Worm (Caenorhabditis elegans): ENCODE results near the gene scl-13.

Gene scl-13

DNA sequence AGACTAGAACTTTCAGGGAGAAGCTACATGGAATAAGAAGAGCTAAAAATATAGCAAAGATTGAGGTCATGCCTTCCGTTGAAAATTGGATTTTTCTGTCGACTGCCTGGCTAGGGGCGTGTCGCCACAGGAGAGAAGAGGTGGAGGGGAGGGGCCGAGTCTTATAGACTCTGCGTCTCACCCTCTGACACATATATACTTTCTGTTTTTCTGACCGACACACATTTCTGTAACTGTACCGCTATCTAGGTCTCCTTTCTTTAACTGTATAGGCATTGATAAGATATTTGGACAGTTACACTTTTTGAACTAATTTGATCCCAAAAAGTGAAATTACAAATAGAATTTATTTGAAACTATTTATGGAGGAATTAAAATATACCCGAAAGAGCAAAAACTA, 30.0 kb upstream of the scl-13 start:
- TF ChIP-seq B0310.2 (tag; optimal IDR thresholded peaks at IDR 0.05) (no peak), tra-4 (tag; optimal IDR thresholded peaks at IDR 0.05) (no peak), flt-1 (GFP tag; IDR thresholded peaks at IDR 0.05) (no peak), hnd-1 (tag; optimal IDR thresholded peaks at IDR 0.05) (no peak), sea-1 (GFP tag; conservative IDR thresholded peaks at IDR 0.05) (no peak), aly-1 (tag; optimal IDR thresholded peaks at IDR 0.05) (no peak), scrt-1 (GFP tag; IDR thresholded peaks at IDR 0.05) (no peak), ceh-13 (GFP tag; optimal IDR thresholded peaks at IDR 0.05) (no peak), tbx-37 (GFP tag; conservative IDR thresholded peaks at IDR 0.05) (no peak), hmbx-1 (tag; optimal IDR thresholded peaks at IDR 0.05) (no peak), hmg-4 (GFP tag; optimal IDR thresholded peaks at IDR 0.05) (no peak), ceh-36 (tag; optimal IDR thresholded peaks at IDR 0.05) (no peak), ets-7 (tag; optimal IDR thresholded peaks at IDR 0.05) (no peak), tbx-11 (GFP tag; IDR thresholded peaks at IDR 0.05) (no peak), pes-1 (GFP tag; IDR thresholded peaks at IDR 0.05) (no peak), F13C5.2 (tag; optimal IDR thresholded peaks at IDR 0.05) (no peak)

DNA sequence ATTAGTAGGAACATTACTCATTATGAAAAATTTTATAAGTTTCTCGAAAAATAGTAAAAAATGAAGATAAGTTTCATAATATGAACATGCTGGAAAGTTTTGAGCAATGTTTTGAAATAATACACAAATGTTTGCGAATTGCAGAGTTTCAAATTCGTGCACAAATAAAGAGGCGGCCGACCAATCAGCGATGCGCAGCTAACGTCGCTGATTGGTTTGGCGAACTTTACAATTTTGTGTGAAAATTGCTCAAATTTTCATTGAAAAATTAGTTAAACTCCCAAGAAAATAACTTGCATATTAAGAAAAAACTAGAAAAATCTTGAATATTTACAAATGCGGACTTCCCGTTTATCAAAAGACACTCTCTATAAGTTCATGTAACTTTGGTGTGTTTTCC, 21.2 kb upstream of the scl-13 start:
- no peak for TF ChIP-seq ets-7 (tag; optimal IDR thresholded peaks at IDR 0.05)
- no peak for TF ChIP-seq tbx-37 (GFP tag; conservative IDR thresholded peaks at IDR 0.05)
- TF ChIP-seq pes-1 (GFP tag; IDR thresholded peaks at IDR 0.05): no peak
- no peak for TF ChIP-seq B0310.2 (tag; optimal IDR thresholded peaks at IDR 0.05)

DNA sequence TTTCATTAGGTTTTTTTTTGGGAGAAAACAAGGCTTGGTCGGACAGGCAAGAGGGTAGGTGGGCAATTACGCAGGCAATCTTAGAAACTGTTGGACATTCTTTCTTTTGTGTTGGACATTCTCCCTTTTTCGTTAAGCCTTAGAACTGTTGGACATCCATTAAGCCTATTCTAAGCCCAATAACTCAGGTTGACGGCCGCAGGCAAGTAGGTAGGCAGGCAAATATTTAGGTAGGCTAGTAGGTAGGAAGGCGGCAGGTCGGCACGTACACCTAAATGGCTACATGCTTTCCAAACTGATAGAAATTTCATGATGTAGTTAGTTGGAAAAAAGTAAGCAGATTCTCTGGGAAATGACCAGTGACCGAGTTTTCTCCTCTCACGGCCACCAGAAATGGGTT, 20.7 kb upstream of the scl-13 start:
- TF ChIP-seq tbx-37 (GFP tag; conservative IDR thresholded peaks at IDR 0.05): no peak
- no peak for TF ChIP-seq ama-1 (optimal IDR thresholded peaks at IDR 0.05)
- TF ChIP-seq flt-1 (GFP tag; IDR thresholded peaks at IDR 0.05): no peak

DNA sequence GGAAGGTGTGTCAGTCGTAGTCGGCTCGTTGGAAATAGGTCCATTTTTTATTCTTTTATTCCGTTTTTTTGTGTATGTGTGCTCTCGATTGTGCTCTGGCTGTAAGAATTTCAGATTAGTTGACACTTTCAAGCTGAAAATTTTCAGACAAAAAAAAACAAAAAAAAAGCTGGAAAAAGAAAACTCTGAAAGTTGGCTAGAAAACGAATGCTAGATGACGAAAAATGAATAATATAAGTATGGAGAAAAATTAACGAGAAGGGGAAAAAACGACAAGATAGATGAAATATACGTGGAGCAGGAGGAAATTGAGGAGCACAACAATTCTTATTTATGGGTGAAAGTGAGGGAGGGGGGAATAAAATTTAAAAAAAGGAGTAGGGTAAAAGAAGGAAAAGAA, 20.2 kb upstream of the scl-13 start, which contains the start of gene H10D18.5:
H10D18.5 (minus strand) TSS at position 101 of the 400 bp plus-strand sequence.
- TF ChIP-seq flt-1 (GFP tag; IDR thresholded peaks at IDR 0.05) (no peak), ceh-13 (GFP tag; optimal IDR thresholded peaks at IDR 0.05) (no peak), tra-4 (tag; optimal IDR thresholded peaks at IDR 0.05) (no peak), B0310.2 (tag; optimal IDR thresholded peaks at IDR 0.05) (no peak), hmg-4 (GFP tag; optimal IDR thresholded peaks at IDR 0.05) (no peak), tbx-11 (GFP tag; IDR thresholded peaks at IDR 0.05) (no peak), hnd-1 (tag; optimal IDR thresholded peaks at IDR 0.05) (no peak), hmbx-1 (tag; optimal IDR thresholded peaks at IDR 0.05) (no peak), pes-1 (GFP tag; IDR thresholded peaks at IDR 0.05) (no peak), ama-1 (optimal IDR thresholded peaks at IDR 0.05) (no peak), F13C5.2 (tag; optimal IDR thresholded peaks at IDR 0.05) (no peak), scrt-1 (GFP tag; IDR thresholded peaks at IDR 0.05) (no peak), ceh-36 (tag; optimal IDR thresholded peaks at IDR 0.05) (no peak), tbx-37 (GFP tag; conservative IDR thresholded peaks at IDR 0.05) (no peak), ets-7 (tag; optimal IDR thresholded peaks at IDR 0.05) (no peak)

DNA sequence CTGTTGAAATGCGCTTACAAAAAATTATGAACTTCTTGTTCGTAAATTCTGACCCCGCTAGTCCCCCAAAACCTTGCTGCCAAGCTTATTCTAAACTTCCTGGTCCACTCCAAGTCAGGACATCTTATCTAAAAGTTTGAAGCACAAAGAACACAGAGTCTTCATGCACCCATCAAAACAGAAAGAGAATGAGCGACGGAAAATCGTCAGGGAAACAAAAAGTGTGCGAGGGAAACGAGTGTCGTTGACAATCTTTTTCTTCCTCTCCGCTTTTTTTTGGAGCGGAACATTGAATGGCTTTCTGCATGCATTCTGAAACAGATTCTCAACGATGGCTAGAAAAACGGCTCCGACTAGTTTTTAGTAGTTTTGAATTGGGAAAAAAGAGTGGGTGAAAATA, 13.7 kb upstream of the scl-13 start:
- TF ChIP-seq hmbx-1 (tag; optimal IDR thresholded peaks at IDR 0.05): no peak
- TF ChIP-seq ama-1 (optimal IDR thresholded peaks at IDR 0.05): no peak
- no peak for TF ChIP-seq scrt-1 (GFP tag; IDR thresholded peaks at IDR 0.05)
- TF ChIP-seq aly-1 (tag; optimal IDR thresholded peaks at IDR 0.05): no peak
- no peak for TF ChIP-seq ceh-13 (GFP tag; optimal IDR thresholded peaks at IDR 0.05)

DNA sequence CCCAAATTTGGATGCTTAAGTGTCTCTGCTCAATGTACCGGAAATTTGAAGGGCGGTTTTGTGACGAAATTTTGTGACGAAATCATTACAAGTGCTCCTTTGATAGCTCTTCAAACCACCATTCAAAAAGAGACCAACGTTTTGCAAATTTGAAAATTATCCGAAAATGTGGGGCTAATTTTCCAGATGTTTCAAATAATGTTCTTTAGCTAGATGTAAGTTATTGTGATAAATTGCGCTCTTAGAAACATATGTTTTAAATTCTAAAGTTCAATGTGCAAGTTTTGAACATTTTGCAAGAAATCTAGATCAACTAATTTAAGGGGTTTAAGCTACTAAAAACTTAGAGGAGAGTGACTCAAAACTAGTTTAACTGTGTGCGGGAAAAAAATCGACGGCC, 9.4 kb upstream of the scl-13 start:
- TF ChIP-seq ets-7 (tag; optimal IDR thresholded peaks at IDR 0.05) (no peak), hmbx-1 (tag; optimal IDR thresholded peaks at IDR 0.05) (no peak), hmg-4 (GFP tag; optimal IDR thresholded peaks at IDR 0.05) (no peak), scrt-1 (GFP tag; IDR thresholded peaks at IDR 0.05) (no peak), sea-1 (GFP tag; conservative IDR thresholded peaks at IDR 0.05) (no peak), ceh-13 (GFP tag; optimal IDR thresholded peaks at IDR 0.05) (no peak), B0310.2 (tag; optimal IDR thresholded peaks at IDR 0.05) (no peak), hnd-1 (tag; optimal IDR thresholded peaks at IDR 0.05) (no peak), flt-1 (GFP tag; IDR thresholded peaks at IDR 0.05) (no peak), aly-1 (tag; optimal IDR thresholded peaks at IDR 0.05) (no peak), tbx-37 (GFP tag; conservative IDR thresholded peaks at IDR 0.05) (no peak), ceh-36 (tag; optimal IDR thresholded peaks at IDR 0.05) (no peak), pes-1 (GFP tag; IDR thresholded peaks at IDR 0.05) (no peak), F13C5.2 (tag; optimal IDR thresholded peaks at IDR 0.05) (no peak), tbx-11 (GFP tag; IDR thresholded peaks at IDR 0.05) (no peak), ama-1 (optimal IDR thresholded peaks at IDR 0.05) (no peak), tra-4 (tag; optimal IDR thresholded peaks at IDR 0.05) (no peak)

DNA sequence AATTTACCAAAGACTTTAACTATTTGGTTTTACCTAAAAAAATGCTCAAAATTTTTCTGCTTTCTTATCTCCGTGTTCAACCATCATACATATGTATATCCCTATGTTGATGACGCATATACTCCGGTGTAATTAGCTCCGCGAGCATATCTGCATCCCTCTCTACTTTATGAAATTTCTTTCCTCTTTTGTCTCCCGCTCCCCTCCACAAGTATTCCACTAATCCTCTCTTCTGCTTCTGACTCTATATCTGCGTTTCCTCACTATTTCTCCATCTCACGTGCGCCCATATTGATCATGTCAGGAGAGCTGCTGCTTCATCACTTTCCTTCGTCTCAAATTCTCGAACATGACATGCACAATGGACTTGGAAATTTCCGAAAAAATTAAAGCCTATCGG, 3.5 kb upstream of the scl-13 start, which contains the start of gene H10D18.1:
H10D18.1 (plus strand) TSS at position 277 of the 400 bp plus-strand sequence.
- TF ChIP-seq tra-4 (tag; optimal IDR thresholded peaks at IDR 0.05) (no peak), hmg-4 (GFP tag; optimal IDR thresholded peaks at IDR 0.05) (no peak), hnd-1 (tag; optimal IDR thresholded peaks at IDR 0.05) (no peak), aly-1 (tag; optimal IDR thresholded peaks at IDR 0.05) (no peak), tbx-11 (GFP tag; IDR thresholded peaks at IDR 0.05) (no peak), scrt-1 (GFP tag; IDR thresholded peaks at IDR 0.05) (no peak), ama-1 (optimal IDR thresholded peaks at IDR 0.05) (no peak), flt-1 (GFP tag; IDR thresholded peaks at IDR 0.05) (no peak), tbx-37 (GFP tag; conservative IDR thresholded peaks at IDR 0.05) (no peak), hmbx-1 (tag; optimal IDR thresholded peaks at IDR 0.05) (no peak), ceh-36 (tag; optimal IDR thresholded peaks at IDR 0.05) (no peak), sea-1 (GFP tag; conservative IDR thresholded peaks at IDR 0.05) (no peak), ceh-13 (GFP tag; optimal IDR thresholded peaks at IDR 0.05) (no peak), B0310.2 (tag; optimal IDR thresholded peaks at IDR 0.05) (no peak), ets-7 (tag; optimal IDR thresholded peaks at IDR 0.05) (no peak)

DNA sequence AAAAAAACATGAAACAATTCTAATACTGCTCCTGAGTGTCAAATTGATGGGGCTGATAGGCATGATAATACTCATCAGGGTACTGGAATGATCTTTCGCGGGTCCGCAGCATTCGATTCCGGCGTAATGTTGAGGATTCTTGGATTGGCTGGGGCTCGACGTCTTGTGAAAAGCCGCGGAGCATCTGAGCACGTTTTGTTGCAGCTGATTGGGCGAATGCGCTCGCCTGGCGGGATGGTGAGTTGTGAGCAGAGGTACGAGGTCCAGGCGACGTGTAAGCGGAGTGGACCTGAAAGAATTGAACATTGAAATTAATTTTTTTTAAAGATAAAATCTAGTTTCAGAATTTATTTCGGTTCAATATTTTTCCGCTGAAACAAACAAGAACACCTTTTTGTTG, 2.6 kb upstream of the scl-13 start:
- no peak for TF ChIP-seq ama-1 (optimal IDR thresholded peaks at IDR 0.05)
- TF ChIP-seq tbx-37 (GFP tag; conservative IDR thresholded peaks at IDR 0.05): no peak
- TF ChIP-seq tra-4 (tag; optimal IDR thresholded peaks at IDR 0.05): no peak

Data from whole organism, early embryonic.